Worm (Caenorhabditis elegans): ENCODE measurements around the gene T06E8.8.

DNA sequence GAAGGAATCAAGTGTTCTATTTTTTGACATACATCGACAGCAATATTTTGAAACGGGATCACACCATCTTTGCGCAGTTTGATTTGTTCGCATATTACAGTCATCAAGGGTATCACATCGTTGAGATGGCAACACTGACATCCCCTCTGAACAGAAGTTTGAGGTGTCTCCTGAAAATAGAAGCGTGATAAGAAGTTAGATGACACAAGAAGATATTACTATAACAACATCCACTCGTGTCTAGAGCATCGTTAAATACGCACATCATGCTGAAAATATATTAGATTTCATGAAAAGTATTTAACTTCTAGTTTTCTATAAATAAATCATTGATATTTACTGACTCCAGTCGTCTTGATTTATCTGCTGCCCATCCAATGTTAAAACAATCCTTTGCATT is 29.2 kb downstream of the T06E8.8 start:
- TF ChIP-seq lsy-2 (tag; optimal IDR thresholded peaks at IDR 0.05) (no peak), lin-15B (tag; optimal IDR thresholded peaks at IDR 0.05) (no peak), vab-15 (tag; optimal IDR thresholded peaks at IDR 0.05) (no peak), pqm-1 (tag; optimal IDR thresholded peaks at IDR 0.05) (no peak)
